Worm (Caenorhabditis elegans) whole organism, L4 larva: ENCODE results near the gene F42A10.5.

Source experiments
- D1046.2 ChIP-seq: fragments of 200-800 bp; sonication (Bioruptor generic); IDR thresholded peaks from 2 replicates; pipeline ENCODE4 v1.3.6; 2022; ENCODE audit warnings: missing genetic modification characterization, missing compliant biosample characterization
- T20F7.1 ChIP-seq: fragments of 200-800 bp; sonication (Bioruptor generic); optimal IDR thresholded peaks from 2 replicates; lab custom pipeline; 2018; ENCODE audit warnings: mild to moderate bottlenecking, missing genetic modification characterization, missing compliant biosample characterization
- Y5F2A.4 ChIP-seq: fragments of 200-800 bp; sonication (Bioruptor generic); optimal IDR thresholded peaks from 2 replicates; lab custom pipeline; 2018; ENCODE audit warnings: mild to moderate bottlenecking, missing genetic modification characterization, missing compliant biosample characterization
- Y75B8A.6 ChIP-seq: fragments of 200-800 bp; sonication (Bioruptor generic); IDR thresholded peaks from 2 replicates; pipeline ENCODE4 v1.3.6; 2022; ENCODE audit warnings: missing genetic modification reagents, missing genetic modification characterization, missing compliant biosample characterization
- aha-1 ChIP-seq: fragments of 150-350 bp; peaks from one replicate; lab custom pipeline; 2014; ENCODE audit warnings: missing biosample characterization, missing genetic modification characterization
- arid-1 ChIP-seq: fragments of 200-800 bp; sonication (Bioruptor generic); conservative IDR thresholded peaks from 2 replicates; pipeline ENCODE4 v1.3.6; 2022; ENCODE audit warnings: missing genetic modification reagents, missing genetic modification characterization, missing compliant biosample characterization
- ceh-20 ChIP-seq: fragments of 200-800 bp; sonication (Bioruptor generic); IDR thresholded peaks from 2 replicates; pipeline ENCODE4 v1.3.6; 2022; ENCODE audit warnings: missing genetic modification reagents, missing genetic modification characterization, missing compliant biosample characterization
- ceh-32 ChIP-seq: sonication (generic microtip); optimal IDR thresholded peaks from 2 replicates; lab custom pipeline; 2016; ENCODE audit warnings: mild to moderate bottlenecking, missing genetic modification characterization, missing compliant biosample characterization; ENCODE audit not compliant: poor library complexity
- ceh-62 ChIP-seq: sonication (generic microtip); optimal IDR thresholded peaks from 2 replicates; lab custom pipeline; 2017; ENCODE audit warnings: missing biosample characterization, missing genetic modification characterization
- cey-2 ChIP-seq: sonication (generic microtip); optimal IDR thresholded peaks from 3 replicates; lab custom pipeline; 2017; ENCODE audit warnings: missing genetic modification characterization, mild to moderate bottlenecking, missing compliant biosample characterization, antibody characterized with exemption, borderline replicate concordance; ENCODE audit not compliant: insufficient read depth
- daf-19 ChIP-seq: fragments of 200-800 bp; sonication (Bioruptor generic); conservative IDR thresholded peaks from 2 replicates; pipeline ENCODE4 v1.3.6; 2022; ENCODE audit warnings: missing genetic modification characterization, missing compliant biosample characterization
- dmd-9 ChIP-seq: fragments of 200-800 bp; sonication (Bioruptor generic); IDR thresholded peaks from 2 replicates; pipeline ENCODE4 v1.3.6; 2022; ENCODE audit warnings: missing genetic modification reagents, missing genetic modification characterization, missing compliant biosample characterization
- duxl-1 ChIP-seq: sonication (generic microtip); optimal IDR thresholded peaks from 2 replicates; lab custom pipeline; 2016; ENCODE audit warnings: mild to moderate bottlenecking, missing genetic modification characterization, moderate library complexity, missing compliant biosample characterization; ENCODE audit not compliant: poor library complexity
- egl-43 ChIP-seq: fragments of 200-800 bp; sonication (Bioruptor generic); IDR thresholded peaks from 2 replicates; pipeline ENCODE4 v1.3.6; 2022; ENCODE audit warnings: missing genetic modification reagents, missing genetic modification characterization, missing compliant biosample characterization
- fkh-10 ChIP-seq: fragments of 150-350 bp; optimal IDR thresholded peaks from 2 replicates; lab custom pipeline; 2014; ENCODE audit warnings: missing biosample characterization, missing genetic modification reagents, missing genetic modification characterization
- gei-8 ChIP-seq: fragments of 200-800 bp; sonication (Bioruptor generic); optimal IDR thresholded peaks from 2 replicates; lab custom pipeline; 2018; ENCODE audit warnings: mild to moderate bottlenecking, missing genetic modification characterization, missing compliant biosample characterization
- hif-1 ChIP-seq, 2 experiments: sonication (generic microtip); optimal IDR thresholded peaks; 2 replicates each; lab custom pipeline; 2016 to 2017; ENCODE audit warnings: missing compliant biosample characterization in 2 of 2, missing genetic modification characterization in 2 of 2, missing genetic modification reagents in 2 of 2, missing genotype in 2 of 2, mild to moderate bottlenecking in 1 of 2
- hlh-30 ChIP-seq: sonication (generic microtip); optimal IDR thresholded peaks from 2 replicates; lab custom pipeline; 2017; ENCODE audit warnings: antibody characterized with exemption, mild to moderate bottlenecking, missing genetic modification characterization, missing compliant biosample characterization; ENCODE audit not compliant: insufficient read depth
- jun-1 ChIP-seq: fragments of 150-350 bp; optimal IDR thresholded peaks from 2 replicates; lab custom pipeline; 2014; ENCODE audit warnings: missing biosample characterization, missing genetic modification reagents, missing genetic modification characterization
- lin-29 ChIP-seq: fragments of 200-800 bp; sonication (Bioruptor generic); IDR thresholded peaks from 2 replicates; pipeline ENCODE4 v1.3.6; 2022; ENCODE audit warnings: missing genetic modification reagents, missing genetic modification characterization, missing compliant biosample characterization
- lsy-2 ChIP-seq, 2 experiments: fragments of 150-350 bp in 1 of 2; sonication (generic microtip) in 1 of 2; optimal IDR thresholded peaks; 2 replicates each; lab custom pipeline; 2014 to 2017; ENCODE audit warnings: missing biosample characterization in 2 of 2, missing genetic modification characterization in 2 of 2
- madf-5 ChIP-seq, 2 experiments: fragments of 200-800 bp; sonication (Bioruptor generic); IDR thresholded peaks; 2 replicates each; pipeline ENCODE4 v1.3.6; 2022; ENCODE audit warnings: missing compliant biosample characterization in 2 of 2, missing genetic modification characterization in 2 of 2
- madf-9 ChIP-seq: fragments of 200-800 bp; sonication (Bioruptor generic); conservative IDR thresholded peaks from 2 replicates; pipeline ENCODE4 v1.3.6; 2022; ENCODE audit warnings: missing genetic modification reagents, missing genetic modification characterization, missing compliant biosample characterization
- mep-1 ChIP-seq: fragments of 150-350 bp; sonication (generic microtip); optimal IDR thresholded peaks from 3 replicates; lab custom pipeline; 2014; ENCODE audit warnings: missing biosample characterization, missing genetic modification characterization
- mes-2 ChIP-seq: sonication (generic microtip); optimal IDR thresholded peaks from 2 replicates; lab custom pipeline; 2016; ENCODE audit warnings: missing genotype, mild to moderate bottlenecking, missing genetic modification characterization, missing compliant biosample characterization; ENCODE audit not compliant: poor library complexity, severe bottlenecking
- nhr-10 ChIP-seq: fragments of 150-350 bp; optimal IDR thresholded peaks from 2 replicates; lab custom pipeline; 2014; ENCODE audit warnings: missing biosample characterization, missing genetic modification characterization
- nhr-111 ChIP-seq: fragments of 200-800 bp; sonication (Bioruptor generic); optimal IDR thresholded peaks from 2 replicates; lab custom pipeline; 2018; ENCODE audit warnings: mild to moderate bottlenecking, missing genetic modification characterization, missing compliant biosample characterization
- nhr-41 ChIP-seq: fragments of 200-800 bp; sonication (Bioruptor generic); IDR thresholded peaks from 2 replicates; pipeline ENCODE4 v1.3.6; 2022; ENCODE audit warnings: missing genetic modification reagents, missing genetic modification characterization, missing compliant biosample characterization
- nhr-42 ChIP-seq: fragments of 200-800 bp; sonication (Bioruptor generic); IDR thresholded peaks from 2 replicates; pipeline ENCODE4 v1.3.6; 2022; ENCODE audit warnings: missing genetic modification characterization, missing compliant biosample characterization
- nhr-76 ChIP-seq: fragments of 150-350 bp; optimal IDR thresholded peaks from 2 replicates; lab custom pipeline; 2014; ENCODE audit warnings: missing biosample characterization, missing genetic modification characterization
- nhr-77 ChIP-seq: fragments of 150-350 bp; optimal IDR thresholded peaks from 2 replicates; lab custom pipeline; 2014; ENCODE audit warnings: missing biosample characterization, missing genetic modification characterization
- php-3 ChIP-seq: fragments of 200-800 bp; sonication (Bioruptor generic); IDR thresholded peaks from 2 replicates; pipeline ENCODE4 v1.3.6; 2022; ENCODE audit warnings: missing genetic modification reagents, missing genetic modification characterization, missing compliant biosample characterization
- pqm-1 ChIP-seq: sonication (generic microtip); optimal IDR thresholded peaks from 2 replicates; lab custom pipeline; 2017; ENCODE audit warnings: missing biosample characterization, missing genetic modification characterization
- rbr-2 ChIP-seq: sonication (generic microtip); optimal IDR thresholded peaks from 2 replicates; lab custom pipeline; 2016; ENCODE audit warnings: missing genotype, missing genetic modification characterization, missing compliant biosample characterization
- saeg-2 ChIP-seq: fragments of 200-800 bp; sonication (Bioruptor generic); IDR thresholded peaks from 2 replicates; pipeline ENCODE4 v1.3.6; 2022; ENCODE audit warnings: missing genetic modification reagents, missing genetic modification characterization, missing compliant biosample characterization
- sdz-12 ChIP-seq: fragments of 200-800 bp; sonication (Bioruptor generic); optimal IDR thresholded peaks from 2 replicates; lab custom pipeline; 2018; ENCODE audit warnings: mild to moderate bottlenecking, missing genetic modification characterization, missing compliant biosample characterization
- unc-130 ChIP-seq: sonication (generic microtip); optimal IDR thresholded peaks from 2 replicates; lab custom pipeline; 2016; ENCODE audit warnings: missing genetic modification reagents, missing genetic modification characterization, missing compliant biosample characterization
- unc-62 ChIP-seq, 3 experiments: fragments of 150-350 bp in 1 of 3; sonication (generic microtip); optimal IDR thresholded peaks in 2 of 3; peaks in 1 of 3; 1 replicate in 1 of 3; 2 replicates in 2 of 3; lab custom pipeline; 2014 to 2017; ENCODE audit warnings: missing biosample characterization in 3 of 3, missing genetic modification characterization in 3 of 3, missing genetic modification reagents in 3 of 3, missing genotype in 1 of 3
- vab-7 ChIP-seq: fragments of 200-800 bp; sonication (Bioruptor generic); IDR thresholded peaks from 2 replicates; pipeline ENCODE4 v1.3.6; 2022; ENCODE audit warnings: missing genetic modification reagents, missing genetic modification characterization, missing compliant biosample characterization
- zag-1 ChIP-seq: fragments of 150-350 bp; optimal IDR thresholded peaks from 2 replicates; lab custom pipeline; 2014; ENCODE audit warnings: missing biosample characterization, missing genetic modification characterization
- zfp-2 ChIP-seq: sonication (generic microtip); optimal IDR thresholded peaks from 2 replicates; lab custom pipeline; 2016; ENCODE audit warnings: mild to moderate bottlenecking, missing genetic modification characterization, missing compliant biosample characterization
- ztf-7 ChIP-seq: fragments of 150-350 bp; optimal IDR thresholded peaks from 2 replicates; lab custom pipeline; 2014; ENCODE audit warnings: missing biosample characterization, missing genetic modification characterization

F42A10.5 gene

DNA sequence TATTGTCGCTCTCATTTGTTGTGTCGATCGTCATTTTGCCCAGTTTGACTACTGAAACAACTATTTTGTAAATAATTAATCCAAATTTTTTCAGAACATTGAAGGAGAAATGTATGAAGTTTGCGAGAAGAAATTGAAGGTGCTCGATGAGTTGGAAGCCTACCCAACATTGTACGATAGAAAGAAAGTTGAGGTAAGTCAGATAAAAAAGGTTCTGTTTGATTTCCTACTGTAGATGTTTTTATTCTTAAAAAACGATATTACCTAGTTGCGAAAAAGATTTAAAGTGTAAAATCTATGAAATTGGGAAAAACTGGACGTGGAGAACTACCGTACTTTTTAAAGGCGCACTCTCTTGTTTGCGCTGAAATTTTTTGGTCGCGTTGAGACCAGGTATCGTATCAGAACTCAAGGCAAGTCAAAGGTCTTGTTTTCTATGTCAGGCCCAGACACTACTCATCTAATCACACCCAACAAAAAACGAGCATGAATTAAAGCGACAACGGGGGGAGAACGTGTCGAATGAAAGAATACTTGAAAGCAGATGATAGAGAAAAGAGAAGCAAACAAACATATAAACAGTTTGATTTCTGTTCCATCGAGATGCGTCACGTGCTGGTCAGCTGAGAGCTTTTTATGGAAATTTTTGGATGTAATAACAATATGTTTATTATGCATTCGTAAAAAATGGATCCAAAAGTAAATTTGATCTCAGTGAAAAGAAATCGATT is 4.6 kb downstream of the F42A10.5 start, which contains the start of gene efk-1 (continued):
- TF ChIP-seq rbr-2 (tag; lab: Kevin White, UChicago) (no peak), ceh-32 (no peak), nhr-77 (tag; lab: Kevin White, UChicago) (peak; percentile 53), lsy-2 (tag; optimal IDR thresholded peaks at IDR 0.05; lab: Kevin White, UChicago) (peak in 1 of 2 experiments; percentile 34), nhr-42 (no peak), madf-5 (GFP tag; IDR thresholded peaks at IDR 0.05; lab: Robert Waterston, UW) (no peak), duxl-1 (tag; lab: Kevin White, UChicago) (no peak), nhr-111 (GFP tag; lab: Kevin White, UChicago) (no peak), Y75B8A.6 (no peak), jun-1 (no peak)

DNA sequence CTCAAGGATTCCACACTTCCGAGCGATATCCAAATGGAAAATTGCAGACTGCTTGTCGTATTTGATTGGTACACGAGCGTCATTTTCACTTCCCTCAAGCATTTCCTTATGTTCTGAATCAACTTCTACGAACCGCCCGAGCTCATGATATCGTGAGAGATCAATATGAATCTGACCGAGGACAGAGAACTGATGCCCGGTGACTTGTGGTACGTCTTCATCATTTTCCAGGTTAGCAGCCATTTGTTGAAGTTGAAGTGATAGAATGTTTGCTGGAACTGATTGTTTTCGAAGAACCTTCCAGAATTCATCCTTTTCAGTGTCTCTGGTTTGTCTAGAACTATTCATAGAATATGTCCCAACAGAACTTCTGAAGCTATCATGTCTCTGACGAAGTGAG is 6.6 kb downstream of the F42A10.5 start:
- TF ChIP-seq Y5F2A.4 (no peak), unc-62 (GFP tag; optimal IDR thresholded peaks at IDR 0.05 in 1 of 2; lab: Kevin White, UChicago) (peak in 1 of 2 experiments; percentile 63), unc-62 (tag; optimal IDR thresholded peaks at IDR 0.05; lab: Kevin White, UChicago) (no peak), madf-9 (no peak), aha-1 (tag; lab: Kevin White, UChicago) (peak; percentile 92)

ce11 chrIII:6165240-6165639 is 8.0 kb downstream of the F42A10.5 start:
- TF ChIP-seq egl-43 (GFP tag; lab: Robert Waterston, UW) (no peak), sdz-12 (GFP tag; lab: Kevin White, UChicago) (peak; percentile 51), Y75B8A.6 (peak; percentile 63; the same call in 1 of the 2 replicates), arid-1 (GFP tag; lab: Robert Waterston, UW) (0 out of 2 replicates have a peak, but pooled peaks have one; percentile 38), hlh-30 (tag; lab: Kevin White, UChicago) (no peak), aha-1 (tag; lab: Kevin White, UChicago) (peak; percentile 19)

ce11 chrIII:6164253-6164971 is 8.9 kb downstream of the F42A10.5 start, which contains the start of gene F42A10.9:
F42A10.9 (plus strand) TSS chrIII:6164573.
- TF ChIP-seq pqm-1 (tag; lab: Kevin White, UChicago) (no peak), madf-5 (GFP tag; IDR thresholded peaks at IDR 0.05; lab: Robert Waterston, UW) (no peak), egl-43 (GFP tag; lab: Robert Waterston, UW) (no peak), fkh-10 (no peak), dmd-9 (no peak), zag-1 (tag; lab: Kevin White, UChicago) (no peak), nhr-76 (tag; lab: Kevin White, UChicago) (no peak), ceh-62 (tag; lab: Kevin White, UChicago) (no peak), nhr-10 (no peak), D1046.2 (GFP tag; lab: Robert Waterston, UW) (peak; percentile 23; the same call in 1 of the 2 replicates), T20F7.1 (GFP tag; lab: Kevin White, UChicago) (no peak), saeg-2 (GFP tag; lab: Robert Waterston, UW) (no peak), cey-2 (tag; lab: Kevin White, UChicago) (no peak), nhr-41 (GFP tag; lab: Robert Waterston, UW) (no peak), gei-8 (GFP tag; lab: Kevin White, UChicago) (no peak), ztf-7 (tag; lab: Kevin White, UChicago) (no peak), zfp-2 (tag; lab: Kevin White, UChicago) (no peak), ceh-20 (GFP tag; lab: Robert Waterston, UW) (no peak), mep-1 (tag; lab: Kevin White, UChicago) (peak; percentile 66), hif-1 (tag; optimal IDR thresholded peaks at IDR 0.05; lab: Kevin White, UChicago) (peak in 1 of 2 experiments; percentile 21), unc-130 (GFP tag; lab: Kevin White, UChicago) (no peak), daf-19 (GFP tag; lab: Robert Waterston, UW) (no peak), lin-29 (GFP tag; lab: Robert Waterston, UW) (no peak), php-3 (peak; percentile 47; the same call in 1 of the 2 replicates), vab-7 (GFP tag; lab: Robert Waterston, UW) (no peak), arid-1 (GFP tag; lab: Robert Waterston, UW) (0 out of 2 replicates have a peak, but pooled peaks have one; percentile 26), mes-2 (peak; percentile 28), rbr-2 (tag; lab: Kevin White, UChicago) (no peak)
